Fruit fly (Drosophila melanogaster) S2 (cell line): ENCODE measurements around the gene CG14408.

Experiments used
- CG8478 ChIP-seq: fragments of >200 bp; optimal IDR thresholded peaks from 2 replicates; lab custom pipeline; 2018
- CTCF ChIP-seq, 2 experiments: fragments of >200 bp; optimal IDR thresholded peaks; 2 replicates each; lab custom pipeline; 2018

DNA sequence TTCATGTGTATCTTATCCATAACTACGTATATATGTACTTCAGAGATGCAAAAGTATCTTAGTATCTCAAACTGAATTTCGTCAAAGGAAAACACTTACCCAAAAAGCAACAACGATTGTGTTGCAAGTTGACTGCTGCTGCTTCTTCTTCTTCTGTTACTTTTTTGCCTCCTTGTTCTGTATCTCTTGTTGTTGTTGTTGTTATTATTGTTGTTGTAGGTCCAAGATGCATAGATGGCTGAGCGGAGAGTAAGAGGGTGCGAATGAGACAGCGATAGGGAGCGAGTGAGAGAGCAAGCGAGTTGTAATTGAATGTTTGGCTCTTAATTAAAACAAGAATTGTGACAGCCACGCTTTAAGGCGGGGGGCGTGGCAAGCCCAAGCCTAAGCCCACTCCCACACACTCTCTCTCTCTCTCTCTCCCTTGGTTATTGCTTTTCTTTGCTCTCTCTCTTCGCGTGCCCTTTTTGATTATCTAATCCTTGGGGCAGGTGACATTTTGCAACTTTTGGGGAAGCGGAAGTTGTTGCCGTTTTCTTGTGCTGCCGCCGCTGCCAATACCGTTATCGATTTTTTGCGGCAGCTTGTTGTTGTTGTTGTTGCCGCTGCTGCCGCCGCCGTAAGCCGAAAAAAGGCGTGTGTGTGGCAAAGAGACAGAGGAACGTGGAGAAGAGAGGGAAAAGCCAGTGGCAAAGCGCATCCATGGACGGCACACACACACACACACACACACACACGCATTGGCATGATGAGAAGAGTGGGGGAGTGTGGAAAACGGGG is 7.0 kb downstream of the CG14408 start:
- no peak for TF ChIP-seq CG8478 (lab: Kevin White, UChicago)
- no peak for TF ChIP-seq CTCF (optimal IDR thresholded peaks at IDR 0.05; lab: Kevin White, UChicago)
